Worm (Caenorhabditis elegans) whole organism, mixed stage, embryonic: ENCODE data around the gene ZK673.11.

ENCODE experiments used
- blmp-1 ChIP-seq: fragments of 150-350 bp; optimal IDR thresholded peaks from 2 replicates; lab custom pipeline; 2014; ENCODE audit warnings: missing biosample characterization, missing genetic modification characterization
- ham-2 ChIP-seq: fragments of 200-800 bp; sonication (Bioruptor generic); optimal IDR thresholded peaks from 2 replicates; lab custom pipeline; 2018; ENCODE audit warnings: mild to moderate bottlenecking, missing genetic modification characterization, missing compliant biosample characterization
- lsy-2 ChIP-seq: fragments of 150-350 bp; optimal IDR thresholded peaks from 2 replicates; lab custom pipeline; 2014; ENCODE audit warnings: missing biosample characterization, missing genetic modification characterization

DNA sequence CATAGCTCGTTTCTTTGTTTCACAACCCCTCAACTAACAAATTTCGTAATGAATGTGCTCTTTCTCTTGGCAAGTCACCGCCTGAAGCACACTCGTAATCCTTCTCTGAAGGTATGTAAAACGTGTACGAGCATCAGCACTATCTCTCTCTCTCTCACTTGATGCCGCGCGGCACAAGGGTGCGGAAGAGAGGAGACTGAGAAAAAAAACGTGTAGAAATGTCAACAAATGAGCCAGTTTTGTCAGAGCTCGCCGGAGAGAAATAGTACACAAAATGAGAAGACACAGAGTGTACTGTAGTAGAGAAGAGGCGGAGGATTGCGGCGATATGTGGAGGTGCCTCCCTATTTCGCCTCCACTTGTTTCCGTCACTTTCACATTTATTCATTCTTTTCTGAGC lies 53.2 kb downstream of the ZK673.11 start, which contains the start of gene F59B10.3:
- TF ChIP-seq blmp-1 (tag; lab: Kevin White, UChicago) (no peak), lsy-2 (no peak), ham-2 (GFP tag; lab: Kevin White, UChicago) (no peak)
